Fruit fly (Drosophila melanogaster): ENCODE measurements around the gene CG33493.

Gene CG33493

dm6 chr3L:10654439-10654838, 38.5 kb downstream of the CG33493 start (continued):
- no peak for TF ChIP-seq vnd (GFP tag; IDR thresholded peaks at IDR 0.05; ENCODE audit: partially characterized antibody)

dm6 chr3L:10652487-10652886, 40.5 kb downstream of the CG33493 start:
- no peak for TF ChIP-seq Sry-δ (GFP tag; optimal IDR thresholded peaks at IDR 0.05)
- TF ChIP-seq disco-r (GFP tag; optimal IDR thresholded peaks at IDR 0.05): no peak
- TF ChIP-seq dysf (GFP tag; IDR thresholded peaks at IDR 0.05): no peak
- TF ChIP-seq fru (optimal IDR thresholded peaks at IDR 0.05): no peak
- no peak for TF ChIP-seq prd (optimal IDR thresholded peaks at IDR 0.05)
- TF ChIP-seq prd (GFP tag; IDR thresholded peaks at IDR 0.05): no peak
- TF ChIP-seq tup (GFP tag; optimal IDR thresholded peaks at IDR 0.05): no peak

- no peak for TF ChIP-seq ftz-f1 (GFP tag; optimal IDR thresholded peaks at IDR 0.05)
- TF ChIP-seq sr (GFP tag; IDR thresholded peaks at IDR 0.05): peak; percentile 52; the same call in 1 of the 3 replicates
- TF ChIP-seq yki (optimal IDR thresholded peaks at IDR 0.05): no peak
- no peak for TF ChIP-seq CG10959 (GFP tag; IDR thresholded peaks at IDR 0.05)
- 0 out of 3 replicates have a peak, but pooled peaks have one; percentile 28 for TF ChIP-seq CG2199 (GFP tag; IDR thresholded peaks at IDR 0.05)
These were observed 41.7 kb downstream of the CG33493 start for dm6 chr3L:10651271-10651670.

- TF ChIP-seq CG12942 (GFP tag; optimal IDR thresholded peaks at IDR 0.05) (no peak), Ssrp (tag; optimal IDR thresholded peaks at IDR 0.05) (peak; percentile 9), NC2α (GFP tag; optimal IDR thresholded peaks at IDR 0.05) (no peak), CG11093 (GFP tag; IDR thresholded peaks at IDR 0.05) (0 out of 3 replicates have a peak, but pooled peaks have one; percentile 13), hkb (optimal IDR thresholded peaks at IDR 0.05) (no peak), hkb (GFP tag; IDR thresholded peaks at IDR 0.05) (peak; percentile 35; the same call in 1 of the 2 replicates), CG12744 (GFP tag; optimal IDR thresholded peaks at IDR 0.05) (no peak), NC2β (GFP tag; optimal IDR thresholded peaks at IDR 0.05) (no peak), Drgx (GFP tag; IDR thresholded peaks at IDR 0.05) (peak; percentile 62), slp2 (GFP tag; optimal IDR thresholded peaks at IDR 0.05) (no peak), gem (tag; optimal IDR thresholded peaks at IDR 0.05) (peak; percentile 35), Sox102F (GFP tag; optimal IDR thresholded peaks at IDR 0.05) (peak; percentile 23), phol (tag; optimal IDR thresholded peaks at IDR 0.05) (peak; percentile 9), bsh (GFP tag; optimal IDR thresholded peaks at IDR 0.05) (peak in 1 of 2 experiments; percentile 53), zfh1 (GFP tag; IDR thresholded peaks at IDR 0.05) (0 out of 3 replicates have a peak, but pooled peaks have one; percentile 45), Dfd (GFP tag; optimal IDR thresholded peaks at IDR 0.05) (no peak), CG43689 (GFP tag; IDR thresholded peaks at IDR 0.05) (no peak), CG12391 (tag; optimal IDR thresholded peaks at IDR 0.05) (peak; percentile 5), sens (GFP tag) (peak; percentile 77), CG17361 (GFP tag; IDR thresholded peaks at IDR 0.05) (0 out of 3 replicates have a peak, but pooled peaks have one; percentile 15), unpg (GFP tag; optimal IDR thresholded peaks at IDR 0.05) (peak; percentile 17), CG10979 (tag; optimal IDR thresholded peaks at IDR 0.05) (peak; percentile 9), CG10209 (GFP tag; optimal IDR thresholded peaks at IDR 0.05) (no peak), lilli (GFP tag; optimal IDR thresholded peaks at IDR 0.05) (no peak), Nf-YA (GFP tag; IDR thresholded peaks at IDR 0.05) (0 out of 2 replicates have a peak, but pooled peaks have one; percentile 24), CG1603 (tag; optimal IDR thresholded peaks at IDR 0.05) (peak; percentile 13), lab (GFP tag; optimal IDR thresholded peaks at IDR 0.05) (no peak), CG17186 (GFP tag; optimal IDR thresholded peaks at IDR 0.05) (no peak), ap (GFP tag; IDR thresholded peaks at IDR 0.05) (0 out of 2 replicates have a peak, but pooled peaks have one; percentile 8), Atf3 (GFP tag; optimal IDR thresholded peaks at IDR 0.05) (no peak), CG8359 (GFP tag; optimal IDR thresholded peaks at IDR 0.05; ENCODE audit: borderline replicate concordance) (no peak), CG7839 (tag; optimal IDR thresholded peaks at IDR 0.05) (peak; percentile 6), ranshi (GFP tag; IDR thresholded peaks at IDR 0.05) (0 out of 2 replicates have a peak, but pooled peaks have one; percentile 23), CG10462 (GFP tag; optimal IDR thresholded peaks at IDR 0.05) (no peak), HmgZ (tag; optimal IDR thresholded peaks at IDR 0.05) (no peak)
These were observed 44.5 kb downstream of the CG33493 start for dm6 chr3L:10648431-10648830.

All from whole organism, embryonic.